Worm (Caenorhabditis elegans): ENCODE data around the gene C48B4.8.

The C48B4.8 gene

DNA sequence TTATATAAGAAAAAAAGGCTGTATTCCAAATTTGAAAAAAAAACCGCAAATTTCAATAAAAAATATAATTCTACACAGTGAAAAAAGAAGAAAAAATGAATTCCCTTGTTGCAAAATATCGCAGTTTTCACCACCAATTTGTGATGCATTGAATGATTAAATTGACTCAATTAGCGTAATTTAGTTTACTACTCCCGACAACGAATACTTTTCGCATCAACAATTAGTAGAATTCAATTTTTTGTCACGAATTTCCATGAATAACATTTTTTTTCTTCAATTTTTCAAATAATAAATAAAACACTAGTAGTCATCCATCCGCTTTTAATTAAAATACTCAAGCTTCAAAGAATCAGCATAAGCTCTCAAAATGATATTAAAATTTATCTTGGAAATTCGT, 24.3 kb upstream of the C48B4.8 start:
- TF ChIP-seq nhr-237 (tag; optimal IDR thresholded peaks at IDR 0.05), result no peak
- no peak for TF ChIP-seq ama-1 (optimal IDR thresholded peaks at IDR 0.05)
- no peak for TF ChIP-seq ceh-16 (tag; optimal IDR thresholded peaks at IDR 0.05)
- TF ChIP-seq fkh-10 (GFP tag; optimal IDR thresholded peaks at IDR 0.05), result peak; percentile 67
- no peak for TF ChIP-seq zag-1 (tag; optimal IDR thresholded peaks at IDR 0.05)

DNA sequence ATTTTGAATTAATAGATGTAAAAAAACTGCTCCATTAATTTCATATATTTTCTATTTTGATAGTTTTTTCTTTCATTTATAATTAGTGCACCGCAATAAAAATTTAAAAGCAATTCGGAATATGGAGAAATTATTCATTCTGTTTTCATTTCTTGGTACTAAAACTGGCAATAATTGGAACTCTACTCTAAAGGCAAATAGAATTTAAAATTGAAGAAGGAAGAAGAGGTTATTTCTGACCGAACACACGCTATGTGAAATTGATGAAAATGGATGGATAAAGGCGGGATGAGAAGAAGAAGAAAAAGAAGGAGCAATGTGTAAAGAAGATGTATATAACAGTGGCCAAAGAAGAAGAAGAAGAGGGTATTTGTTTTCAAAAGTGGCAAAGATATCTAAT, 22.2 kb upstream of the C48B4.8 start:
- TF ChIP-seq lin-39 (tag; optimal IDR thresholded peaks at IDR 0.05) (no peak), ceh-28 (tag; optimal IDR thresholded peaks at IDR 0.05) (no peak), R02D3.7 (tag; optimal IDR thresholded peaks at IDR 0.05) (no peak), aly-2 (tag; optimal IDR thresholded peaks at IDR 0.05) (no peak), fkh-2 (tag; optimal IDR thresholded peaks at IDR 0.05) (no peak), nfya-1 (tag; optimal IDR thresholded peaks at IDR 0.05; ENCODE audit: insufficient read depth) (no peak), ceh-82 (tag; optimal IDR thresholded peaks at IDR 0.05) (no peak), jun-1 (tag; optimal IDR thresholded peaks at IDR 0.05) (no peak), eor-1 (tag; optimal IDR thresholded peaks at IDR 0.05) (no peak), ama-1 (optimal IDR thresholded peaks at IDR 0.05) (no peak), ceh-9 (tag; optimal IDR thresholded peaks at IDR 0.05) (no peak), nhr-237 (tag; optimal IDR thresholded peaks at IDR 0.05) (no peak), lin-15B (tag; optimal IDR thresholded peaks at IDR 0.05) (no peak), nhr-67 (tag; optimal IDR thresholded peaks at IDR 0.05) (no peak), pqm-1 (tag; optimal IDR thresholded peaks at IDR 0.05) (no peak), nhr-28 (tag; optimal IDR thresholded peaks at IDR 0.05) (no peak), nhr-76 (tag; optimal IDR thresholded peaks at IDR 0.05) (no peak), pha-4 (tag; optimal IDR thresholded peaks at IDR 0.05) (no peak), ztf-4 (tag; optimal IDR thresholded peaks at IDR 0.05) (no peak), sea-2 (GFP tag; optimal IDR thresholded peaks at IDR 0.05) (no peak)

DNA sequence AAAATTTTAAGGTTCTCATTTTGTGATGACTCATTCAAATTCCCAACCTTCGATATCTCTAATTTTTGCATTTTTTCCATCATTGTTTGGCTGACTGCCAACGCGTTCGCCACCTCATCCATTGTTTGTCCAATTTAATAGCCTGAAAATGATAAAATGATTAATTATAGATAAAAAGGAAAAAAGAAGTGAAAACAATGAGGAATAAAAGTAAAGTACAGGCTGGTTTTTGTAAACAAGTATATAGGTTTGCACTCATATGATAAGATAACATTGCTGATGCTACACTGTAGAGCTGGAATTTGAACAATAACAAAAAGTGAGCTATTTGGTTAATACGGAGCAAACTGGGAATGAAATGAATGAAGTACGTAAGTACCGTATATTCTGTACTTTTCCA, 21.2 kb upstream of the C48B4.8 start, which contains the start of gene C48B4.3:
Gene C48B4.3 (minus strand): TSS at position 149 of the 400 bp plus-strand sequence.
- peak; percentile 65 for TF ChIP-seq pha-4 (tag; optimal IDR thresholded peaks at IDR 0.05)
- TF ChIP-seq pqm-1 (tag; optimal IDR thresholded peaks at IDR 0.05), result peak; percentile 92
- TF ChIP-seq jun-1 (tag; optimal IDR thresholded peaks at IDR 0.05), result peak; percentile 42
- no peak for TF ChIP-seq mdl-1 (tag; optimal IDR thresholded peaks at IDR 0.05)
- no peak for TF ChIP-seq elt-1 (tag; optimal IDR thresholded peaks at IDR 0.05)
- TF ChIP-seq elt-2 (tag; optimal IDR thresholded peaks at IDR 0.05), result peak; percentile 59
- no peak for TF ChIP-seq hmg-11 (tag; optimal IDR thresholded peaks at IDR 0.05)

DNA sequence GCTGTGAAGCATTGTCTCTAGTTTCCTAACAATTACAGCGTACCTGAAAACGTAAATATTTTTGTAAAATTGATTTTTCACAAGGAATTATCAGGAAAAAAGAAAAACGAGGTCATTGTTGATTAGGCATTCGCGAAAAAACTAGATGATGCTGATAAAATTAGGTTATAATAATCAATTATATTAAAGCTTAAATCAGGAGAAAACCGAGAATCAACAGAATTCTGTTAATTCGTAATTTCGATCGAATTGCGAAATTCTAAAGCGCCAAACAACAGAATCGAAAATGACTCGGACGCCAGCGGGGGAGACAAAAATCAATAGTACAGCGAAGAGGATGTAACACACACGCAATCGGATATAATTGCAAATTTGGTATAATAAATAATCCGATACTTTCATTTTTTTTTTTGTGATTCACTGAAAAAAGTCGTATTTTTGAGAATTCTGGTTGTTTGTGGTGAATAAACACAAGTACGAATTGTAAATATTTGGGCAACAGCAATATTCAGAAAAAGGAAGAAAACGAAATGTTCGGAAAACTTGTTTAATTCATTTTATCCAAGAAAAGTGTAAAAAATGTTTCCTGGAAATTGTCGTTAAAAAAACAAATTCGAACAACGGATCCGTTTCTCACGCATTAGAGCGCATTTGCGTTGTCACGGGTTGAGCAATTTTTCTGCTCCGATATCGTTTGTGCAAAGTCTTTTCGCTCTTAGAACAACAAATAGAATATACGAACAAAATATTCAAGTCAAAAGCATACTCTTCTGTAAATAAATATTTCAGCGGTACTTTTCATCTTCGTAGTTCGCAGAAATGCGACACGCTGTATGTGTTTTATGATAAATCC, 19.2 kb upstream of the C48B4.8 start, which contains the start of gene ced-7:
Gene ced-7 (minus strand): TSS at position 51 of the 853 bp plus-strand sequence.
- TF ChIP-seq elt-3 (tag; optimal IDR thresholded peaks at IDR 0.05) (no peak), eor-1 (tag; optimal IDR thresholded peaks at IDR 0.05) (no peak), nhr-11 (tag; optimal IDR thresholded peaks at IDR 0.05) (no peak), snpc-4 (tag; optimal IDR thresholded peaks at IDR 0.05) (peak; percentile 27), elt-1 (tag; optimal IDR thresholded peaks at IDR 0.05) (no peak), ceh-28 (tag; optimal IDR thresholded peaks at IDR 0.05) (peak; percentile 12), skn-1 (tag; optimal IDR thresholded peaks at IDR 0.05) (no peak), lin-39 (tag; optimal IDR thresholded peaks at IDR 0.05) (peak; percentile 22), unc-39 (tag; optimal IDR thresholded peaks at IDR 0.05) (no peak), daf-12 (tag; optimal IDR thresholded peaks at IDR 0.05) (no peak), nfya-1 (tag; optimal IDR thresholded peaks at IDR 0.05; ENCODE audit: insufficient read depth) (peak; percentile 46), mml-1 (tag; optimal IDR thresholded peaks at IDR 0.05) (no peak), lin-15B (tag; optimal IDR thresholded peaks at IDR 0.05) (peak; percentile 67), pha-4 (tag; optimal IDR thresholded peaks at IDR 0.05) (peak; percentile 19)

DNA sequence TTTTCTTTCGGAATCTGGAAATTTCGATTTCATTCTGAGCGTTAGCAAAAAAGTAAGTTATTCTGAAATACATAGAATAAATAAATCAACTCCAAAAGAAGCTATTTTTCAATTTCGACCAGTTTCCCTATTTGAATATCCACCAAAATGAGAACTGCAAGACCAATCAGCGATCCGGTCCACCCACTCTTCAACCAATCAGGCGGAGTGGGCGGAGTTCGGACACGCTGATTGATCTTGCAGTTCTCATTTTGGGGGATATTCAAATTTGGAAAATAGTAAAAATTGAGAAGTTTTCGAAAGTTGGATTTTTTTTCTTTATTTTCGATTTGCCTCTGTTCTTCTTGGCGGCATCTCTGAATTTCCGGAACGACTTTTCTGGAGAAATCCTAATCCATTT, 9.8 kb upstream of the C48B4.8 start:
- TF ChIP-seq mdl-1 (tag; optimal IDR thresholded peaks at IDR 0.05) (no peak), ceh-9 (tag; optimal IDR thresholded peaks at IDR 0.05) (no peak), elt-2 (tag; optimal IDR thresholded peaks at IDR 0.05) (no peak), sea-2 (GFP tag; optimal IDR thresholded peaks at IDR 0.05) (no peak), ceh-16 (tag; optimal IDR thresholded peaks at IDR 0.05) (no peak), lin-15B (tag; optimal IDR thresholded peaks at IDR 0.05) (peak; percentile 45), elt-3 (tag; optimal IDR thresholded peaks at IDR 0.05) (no peak), skn-1 (tag; optimal IDR thresholded peaks at IDR 0.05) (no peak), nfya-1 (tag; optimal IDR thresholded peaks at IDR 0.05; ENCODE audit: insufficient read depth) (peak; percentile 100), nhr-43 (tag; optimal IDR thresholded peaks at IDR 0.05; ENCODE audit: poor library complexity, severe bottlenecking) (no peak)
